Fruit fly (Drosophila melanogaster): ENCODE data around the gene TP53INP.

DNA sequence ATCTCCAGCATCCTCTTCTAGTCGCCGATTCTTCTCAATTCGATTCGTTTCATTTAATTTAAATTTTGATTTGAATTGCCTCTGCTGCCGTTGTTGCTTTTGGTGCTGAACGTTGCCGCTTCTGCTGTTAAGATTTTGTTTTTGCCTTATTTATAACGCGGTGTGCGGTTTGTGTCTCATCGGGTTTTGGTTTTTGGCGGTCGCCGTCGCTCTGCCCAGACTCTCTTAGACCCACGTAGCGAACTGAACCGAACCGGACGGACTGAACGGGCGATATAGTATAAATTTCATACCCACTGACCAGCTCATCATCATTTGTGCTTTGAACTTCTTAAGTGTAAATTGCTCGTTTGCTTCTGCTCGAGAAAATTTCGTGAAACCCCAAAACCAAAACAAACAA is 39.5 kb downstream of the TP53INP start, which contains the start of gene CG12607:
- no peak for TF ChIP-seq OdsH (GFP tag; optimal IDR thresholded peaks at IDR 0.05)
- no peak for TF ChIP-seq Dfd (GFP tag; optimal IDR thresholded peaks at IDR 0.05)
- TF ChIP-seq Jra (GFP tag; optimal IDR thresholded peaks at IDR 0.05), result no peak
- no peak for TF ChIP-seq fru (GFP tag; optimal IDR thresholded peaks at IDR 0.05)
- no peak for TF ChIP-seq Hnf4 (GFP tag; optimal IDR thresholded peaks at IDR 0.05)
